Fruit fly (Drosophila melanogaster): ENCODE data around the gene mRpS21.

The mRpS21 gene

dm6 chr3R:13381744-13382435 lies at the start of gene mRpS21, which contains the start of gene Droj2 (continued):
- no peak for TF ChIP-seq CG6854 (GFP tag; optimal IDR thresholded peaks at IDR 0.05)
- TF ChIP-seq CG12769 (tag; optimal IDR thresholded peaks at IDR 0.05): peak; percentile 55
- TF ChIP-seq CG9876 (GFP tag; optimal IDR thresholded peaks at IDR 0.05): no peak
- TF ChIP-seq Gug (GFP tag; IDR thresholded peaks at IDR 0.05): 0 out of 4 replicates have a peak, but pooled peaks have one; percentile 12
- no peak for TF ChIP-seq cg (GFP tag; optimal IDR thresholded peaks at IDR 0.05)
- no peak for TF ChIP-seq CG8765 (GFP tag; IDR thresholded peaks at IDR 0.05)
- peak; percentile 24 for TF ChIP-seq CG1603 (tag; optimal IDR thresholded peaks at IDR 0.05)
- TF ChIP-seq grau (tag; optimal IDR thresholded peaks at IDR 0.05): peak; percentile 67
- TF ChIP-seq zf30C (GFP tag; optimal IDR thresholded peaks at IDR 0.05): no peak
- TF ChIP-seq Aef1 (GFP tag; IDR thresholded peaks at IDR 0.05): no peak
- no peak for TF ChIP-seq HLHmδ (GFP tag; optimal IDR thresholded peaks at IDR 0.05)
- peak; percentile 77 for TF ChIP-seq lilli (GFP tag; optimal IDR thresholded peaks at IDR 0.05)
- no peak for TF ChIP-seq D19B (GFP tag; optimal IDR thresholded peaks at IDR 0.05)
- no peak for TF ChIP-seq Neu2 (GFP tag; optimal IDR thresholded peaks at IDR 0.05; ENCODE audit: borderline replicate concordance)
- TF ChIP-seq run (tag; optimal IDR thresholded peaks at IDR 0.05): no peak
- peak; percentile 93 for TF ChIP-seq Ets65A (GFP tag)
- peak; percentile 31; the same call in 1 of the 2 replicates for TF ChIP-seq rib (GFP tag; IDR thresholded peaks at IDR 0.05)
- peak; percentile 12 for TF ChIP-seq CG9609 (GFP tag; optimal IDR thresholded peaks at IDR 0.05)
- TF ChIP-seq peb (GFP tag; IDR thresholded peaks at IDR 0.05): no peak
- TF ChIP-seq CG13624 (GFP tag; optimal IDR thresholded peaks at IDR 0.05): peak; percentile 71
- TF ChIP-seq CG16815 (GFP tag; optimal IDR thresholded peaks at IDR 0.05): no peak
- TF ChIP-seq sisA (GFP tag; IDR thresholded peaks at IDR 0.05): 0 out of 2 replicates have a peak, but pooled peaks have one; percentile 39
- TF ChIP-seq pho (GFP tag; optimal IDR thresholded peaks at IDR 0.05): peak; percentile 66
- TF ChIP-seq dysf (GFP tag; IDR thresholded peaks at IDR 0.05): peak; percentile 56; the same call in 2 of the 3 replicates
- TF ChIP-seq psq (GFP tag; optimal IDR thresholded peaks at IDR 0.05): no peak
- TF ChIP-seq CG3407 (GFP tag; optimal IDR thresholded peaks at IDR 0.05): no peak
- TF ChIP-seq CG6689 (GFP tag; IDR thresholded peaks at IDR 0.05): no peak
- TF ChIP-seq lov (optimal IDR thresholded peaks at IDR 0.05): no peak
- TF ChIP-seq lov (GFP tag; IDR thresholded peaks at IDR 0.05): no peak
- no peak for TF ChIP-seq CG5953 (GFP tag; IDR thresholded peaks at IDR 0.05)
- TF ChIP-seq dmrt99B (tag; optimal IDR thresholded peaks at IDR 0.05): no peak
- no peak for TF ChIP-seq dimm (GFP tag; IDR thresholded peaks at IDR 0.05)
- no peak for TF ChIP-seq danr (GFP tag; IDR thresholded peaks at IDR 0.05)
- TF ChIP-seq CG12104 (GFP tag; optimal IDR thresholded peaks at IDR 0.05): peak; percentile 1
- TF ChIP-seq Doc3 (GFP tag; IDR thresholded peaks at IDR 0.05; ENCODE audit: partially characterized antibody): no peak
- TF ChIP-seq CG7987 (GFP tag; optimal IDR thresholded peaks at IDR 0.05): no peak
- TF ChIP-seq CG17612 (GFP tag; IDR thresholded peaks at IDR 0.05): no peak
- TF ChIP-seq insv (GFP tag; optimal IDR thresholded peaks at IDR 0.05): peak in 1 of 2 experiments; percentile 97

DNA sequence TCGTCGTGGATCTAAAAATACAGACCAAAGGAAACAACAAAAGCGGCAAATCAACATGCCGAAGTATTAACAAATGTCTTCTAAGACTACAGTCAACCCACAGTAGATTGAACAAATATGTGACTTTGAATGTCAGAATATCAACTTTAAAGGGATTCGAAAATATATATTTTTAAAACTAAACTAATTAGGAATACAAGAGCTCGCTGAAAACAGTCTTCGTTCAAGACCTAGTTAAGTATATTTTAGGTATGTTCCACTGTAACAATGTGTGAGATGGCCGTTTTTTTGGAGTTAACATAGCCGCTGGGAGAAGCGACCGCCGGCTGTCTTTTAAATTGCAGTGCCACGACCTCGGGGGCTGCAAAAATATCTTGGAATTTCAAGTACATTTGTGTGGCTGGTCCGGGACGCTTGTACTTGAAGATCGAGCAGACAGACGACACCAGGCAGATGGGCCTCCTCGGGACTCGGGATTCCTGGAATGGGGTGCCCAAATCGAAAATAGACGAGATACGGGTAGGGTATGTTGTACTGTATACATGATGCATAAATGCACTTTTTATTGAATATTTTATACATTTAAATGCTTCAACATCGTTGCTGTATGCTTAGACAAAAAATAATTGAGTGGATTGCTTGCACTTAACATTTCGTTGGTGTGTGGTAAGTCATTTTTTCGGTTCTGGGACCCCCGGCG lies 46.9 kb upstream of the mRpS21 start:
- TF ChIP-seq pho (GFP tag; optimal IDR thresholded peaks at IDR 0.05) (peak; percentile 51), CG17568 (GFP tag; optimal IDR thresholded peaks at IDR 0.05) (peak; percentile 33), kah (GFP tag; optimal IDR thresholded peaks at IDR 0.05) (peak; percentile 47), Oaz (GFP tag; IDR thresholded peaks at IDR 0.05) (no peak), CG34376 (GFP tag; optimal IDR thresholded peaks at IDR 0.05) (no peak), CG12942 (GFP tag; optimal IDR thresholded peaks at IDR 0.05) (peak; percentile 12), amos (GFP tag; IDR thresholded peaks at IDR 0.05; ENCODE audit: partially characterized antibody) (no peak), CG10462 (GFP tag; optimal IDR thresholded peaks at IDR 0.05) (peak; percentile 6), sna (GFP tag; IDR thresholded peaks at IDR 0.05; ENCODE audit: partially characterized antibody) (no peak), repo (GFP tag; optimal IDR thresholded peaks at IDR 0.05) (no peak), B-H2 (GFP tag; optimal IDR thresholded peaks at IDR 0.05) (no peak), CG18011 (GFP tag; optimal IDR thresholded peaks at IDR 0.05) (peak; percentile 11), lilli (GFP tag; optimal IDR thresholded peaks at IDR 0.05) (peak; percentile 66), vfl (GFP tag; optimal IDR thresholded peaks at IDR 0.05) (no peak), CG3838 (GFP tag; optimal IDR thresholded peaks at IDR 0.05) (no peak)
